Worm (Caenorhabditis elegans) whole organism, mixed stage, embryonic: ENCODE data around the gene vps-24.

ENCODE experiments used
- M03D4.4 ChIP-seq: sonication (generic microtip); optimal IDR thresholded peaks from 2 replicates; lab custom pipeline; 2017; ENCODE audit warnings: mild to moderate bottlenecking, missing genetic modification characterization, missing compliant biosample characterization
- bed-3 ChIP-seq: fragments of 200-800 bp; sonication (Bioruptor generic); optimal IDR thresholded peaks from 3 replicates; lab custom pipeline; 2018; ENCODE audit warnings: mild to moderate bottlenecking, missing genetic modification characterization, moderate library complexity, missing compliant biosample characterization
- blmp-1 ChIP-seq: fragments of 150-350 bp; optimal IDR thresholded peaks from 2 replicates; lab custom pipeline; 2014; ENCODE audit warnings: missing biosample characterization, missing genetic modification characterization
- ceh-39 ChIP-seq: fragments of 150-350 bp; optimal IDR thresholded peaks from 2 replicates; lab custom pipeline; 2014; ENCODE audit warnings: missing biosample characterization, missing genetic modification characterization
- ceh-43 ChIP-seq: fragments of 200-800 bp; sonication (Bioruptor generic); optimal IDR thresholded peaks from 2 replicates; lab custom pipeline; 2018; ENCODE audit warnings: mild to moderate bottlenecking, missing genetic modification characterization, moderate library complexity, missing compliant biosample characterization
- ces-1 ChIP-seq: fragments of 150-350 bp; optimal IDR thresholded peaks from 2 replicates; lab custom pipeline; 2014; ENCODE audit warnings: missing biosample characterization, missing genetic modification reagents, missing genetic modification characterization
- cnd-1 ChIP-seq: fragments of 200-800 bp; sonication (Bioruptor generic); optimal IDR thresholded peaks from 2 replicates; lab custom pipeline; 2018; ENCODE audit warnings: mild to moderate bottlenecking, missing genetic modification characterization, missing compliant biosample characterization
- drap-1 ChIP-seq: fragments of 200-800 bp; sonication (Bioruptor generic); optimal IDR thresholded peaks from 3 replicates; lab custom pipeline; 2018; ENCODE audit warnings: mild to moderate bottlenecking, missing genetic modification characterization, missing compliant biosample characterization
- elt-1 ChIP-seq: sonication (generic microtip); optimal IDR thresholded peaks from 2 replicates; lab custom pipeline; 2017; ENCODE audit warnings: missing genetic modification characterization, mild to moderate bottlenecking, missing compliant biosample characterization, antibody characterized with exemption, moderate library complexity, borderline replicate concordance; ENCODE audit not compliant: insufficient read depth
- elt-3 ChIP-seq: fragments of 150-350 bp; optimal IDR thresholded peaks from 2 replicates; lab custom pipeline; 2014; ENCODE audit warnings: missing biosample characterization, missing genetic modification characterization
- flh-1 ChIP-seq: fragments of 200-800 bp; sonication (Bioruptor generic); optimal IDR thresholded peaks from 2 replicates; lab custom pipeline; 2018; ENCODE audit warnings: mild to moderate bottlenecking, missing genetic modification characterization, moderate library complexity, missing compliant biosample characterization
- ham-2 ChIP-seq: fragments of 200-800 bp; sonication (Bioruptor generic); optimal IDR thresholded peaks from 2 replicates; lab custom pipeline; 2018; ENCODE audit warnings: mild to moderate bottlenecking, missing genetic modification characterization, missing compliant biosample characterization
- hlh-1 ChIP-seq: fragments of 150-350 bp; optimal IDR thresholded peaks from 2 replicates; lab custom pipeline; 2014; ENCODE audit warnings: missing biosample characterization, missing genetic modification reagents, missing genetic modification characterization
- lin-13 ChIP-seq: fragments of 150-350 bp; optimal IDR thresholded peaks from 2 replicates; lab custom pipeline; 2014; ENCODE audit warnings: missing biosample characterization, missing genetic modification characterization
- lin-32 ChIP-seq: fragments of 200-800 bp; sonication (Bioruptor generic); optimal IDR thresholded peaks from 2 replicates; lab custom pipeline; 2018; ENCODE audit warnings: mild to moderate bottlenecking, missing genetic modification characterization, missing compliant biosample characterization
- lsy-2 ChIP-seq: fragments of 150-350 bp; optimal IDR thresholded peaks from 2 replicates; lab custom pipeline; 2014; ENCODE audit warnings: missing biosample characterization, missing genetic modification characterization
- mab-5 ChIP-seq: fragments of 150-350 bp; optimal IDR thresholded peaks from 2 replicates; lab custom pipeline; 2014; ENCODE audit warnings: missing biosample characterization, missing genetic modification characterization
- mep-1 ChIP-seq: fragments of 150-350 bp; optimal IDR thresholded peaks from 2 replicates; lab custom pipeline; 2017; ENCODE audit warnings: missing biosample characterization, missing genetic modification reagents, missing genetic modification characterization, inconsistent platforms
- nhr-12 ChIP-seq: fragments of 150-350 bp; optimal IDR thresholded peaks from 2 replicates; lab custom pipeline; 2014; ENCODE audit warnings: missing biosample characterization, missing genetic modification characterization
- nhr-2 ChIP-seq: fragments of 150-350 bp; optimal IDR thresholded peaks from 2 replicates; lab custom pipeline; 2014; ENCODE audit warnings: missing biosample characterization, missing genetic modification characterization
- nhr-237 ChIP-seq: fragments of 150-350 bp; optimal IDR thresholded peaks from 2 replicates; lab custom pipeline; 2014; ENCODE audit warnings: missing biosample characterization, missing genetic modification characterization
- nhr-28 ChIP-seq: fragments of 150-350 bp; optimal IDR thresholded peaks from 2 replicates; lab custom pipeline; 2014; ENCODE audit warnings: missing biosample characterization, missing genetic modification characterization
- nhr-76 ChIP-seq: sonication (generic microtip); optimal IDR thresholded peaks from 2 replicates; lab custom pipeline; 2017; ENCODE audit warnings: missing biosample characterization, missing genetic modification characterization
- pha-4 ChIP-seq: fragments of 150-350 bp; optimal IDR thresholded peaks from 2 replicates; lab custom pipeline; 2018; ENCODE audit warnings: missing biosample characterization, missing genetic modification reagents, missing genetic modification characterization
- sem-2 ChIP-seq: fragments of 200-800 bp; sonication (Bioruptor generic); optimal IDR thresholded peaks from 2 replicates; lab custom pipeline; 2018; ENCODE audit warnings: mild to moderate bottlenecking, missing genetic modification characterization, missing compliant biosample characterization
- snpc-4 ChIP-seq: fragments of 150-350 bp; optimal IDR thresholded peaks from 2 replicates; lab custom pipeline; 2014; ENCODE audit warnings: missing biosample characterization, missing genetic modification characterization
- sptf-1 ChIP-seq: sonication (generic microtip); optimal IDR thresholded peaks from 2 replicates; lab custom pipeline; 2017; ENCODE audit warnings: mild to moderate bottlenecking, missing genetic modification characterization, moderate library complexity, missing compliant biosample characterization
- tbx-8 ChIP-seq: fragments of 200-800 bp; sonication (Bioruptor generic); optimal IDR thresholded peaks from 2 replicates; lab custom pipeline; 2018; ENCODE audit warnings: mild to moderate bottlenecking, missing genetic modification characterization, moderate library complexity, missing compliant biosample characterization
- unc-120 ChIP-seq: sonication (generic microtip); optimal IDR thresholded peaks from 2 replicates; lab custom pipeline; 2017; ENCODE audit warnings: missing genetic modification characterization, missing compliant biosample characterization; ENCODE audit not compliant: poor library complexity, severe bottlenecking
- unc-39 ChIP-seq: fragments of 150-350 bp; optimal IDR thresholded peaks from 2 replicates; lab custom pipeline; 2014; ENCODE audit warnings: missing biosample characterization, missing genetic modification characterization
- zip-8 ChIP-seq: fragments of 150-350 bp; optimal IDR thresholded peaks from 2 replicates; lab custom pipeline; 2014; ENCODE audit warnings: missing biosample characterization, missing genetic modification characterization
- ztf-11 ChIP-seq: fragments of 150-350 bp; optimal IDR thresholded peaks from 2 replicates; lab custom pipeline; 2014; ENCODE audit warnings: missing biosample characterization, missing genetic modification characterization

The vps-24 gene

DNA sequence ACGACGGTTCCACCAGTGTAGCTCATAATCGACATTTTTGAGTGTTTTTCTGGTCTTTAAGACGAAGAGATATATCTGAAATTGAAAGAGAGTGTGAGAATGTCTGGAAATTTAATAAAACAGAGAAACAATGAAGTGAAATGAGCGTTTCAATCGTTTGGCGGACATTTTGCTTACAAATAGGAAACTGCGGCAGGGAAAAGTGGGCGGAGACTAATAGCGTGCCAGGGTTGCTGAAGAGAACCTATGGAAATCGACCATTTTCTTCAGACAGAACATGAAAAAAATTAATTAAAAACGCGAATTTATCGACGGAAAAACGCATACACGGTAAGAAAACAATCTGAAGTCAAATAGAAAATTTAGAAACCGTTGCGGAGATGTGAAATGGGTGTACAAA, 38.4 kb upstream of the vps-24 start, which contains the start of gene pbs-3 (continued):
- TF ChIP-seq mab-5, result no peak
- TF ChIP-seq pha-4 (tag; lab: Kevin White, UChicago), result peak; percentile 19
- peak; percentile 24 for TF ChIP-seq lin-13
- TF ChIP-seq ham-2 (GFP tag; lab: Kevin White, UChicago), result no peak

- TF ChIP-seq hlh-1 (tag; lab: Kevin White, UChicago) (peak; percentile 6), sptf-1 (tag; lab: Kevin White, UChicago) (no peak)
Measured at ce11 chrII:4959719-4960118, 34.1 kb upstream of the vps-24 start, which contains the start of gene ulp-2. TSS of gene ulp-2 (minus strand) at chrII:4959876.

DNA sequence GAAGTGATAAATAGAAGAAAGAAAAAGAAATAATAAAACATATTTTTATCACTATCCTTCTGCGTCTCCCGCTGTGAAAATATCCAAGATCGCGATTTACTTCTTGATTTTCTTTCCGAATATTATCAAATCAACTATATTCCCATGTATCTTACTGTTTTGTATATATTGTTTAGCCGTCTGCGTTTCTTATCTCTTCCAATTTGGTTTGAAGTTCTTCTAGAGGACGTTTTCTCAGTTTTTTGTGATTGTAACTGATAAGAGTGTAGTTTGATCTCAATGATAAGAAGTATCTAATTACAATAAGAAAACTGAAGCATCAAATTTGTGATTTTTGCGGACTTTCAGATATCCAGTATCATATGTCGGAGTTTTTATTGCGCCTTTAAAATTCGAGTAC, 33.1 kb upstream of the vps-24 start:
- no peak for TF ChIP-seq pha-4 (tag; lab: Kevin White, UChicago)
- no peak for TF ChIP-seq lsy-2 (tag; lab: Kevin White, UChicago)
- TF ChIP-seq cnd-1 (tag; lab: Kevin White, UChicago), result no peak
- no peak for TF ChIP-seq elt-3 (tag; lab: Kevin White, UChicago)
- no peak for TF ChIP-seq elt-1 (tag; lab: Kevin White, UChicago)
- no peak for TF ChIP-seq lin-13
- no peak for TF ChIP-seq nhr-237 (tag; lab: Kevin White, UChicago)
- TF ChIP-seq ceh-39 (tag; lab: Kevin White, UChicago), result no peak
- TF ChIP-seq sem-2, result no peak
- TF ChIP-seq nhr-76, result no peak
- TF ChIP-seq bed-3 (GFP tag; lab: Kevin White, UChicago), result no peak
- no peak for TF ChIP-seq drap-1
- no peak for TF ChIP-seq hlh-1 (tag; lab: Kevin White, UChicago)
- no peak for TF ChIP-seq nhr-2
- TF ChIP-seq unc-120, result no peak
- TF ChIP-seq zip-8 (tag; lab: Kevin White, UChicago), result no peak
- no peak for TF ChIP-seq snpc-4 (tag; lab: Kevin White, UChicago)
- TF ChIP-seq ztf-11 (tag; lab: Kevin White, UChicago), result no peak

- TF ChIP-seq flh-1 (GFP tag; lab: Kevin White, UChicago) (no peak), hlh-1 (tag; lab: Kevin White, UChicago) (no peak), nhr-237 (tag; lab: Kevin White, UChicago) (no peak), ztf-11 (tag; lab: Kevin White, UChicago) (no peak), lin-32 (no peak), tbx-8 (GFP tag; lab: Kevin White, UChicago) (no peak), ceh-39 (tag; lab: Kevin White, UChicago) (no peak), blmp-1 (tag; lab: Kevin White, UChicago) (no peak), lin-13 (no peak), drap-1 (no peak), M03D4.4 (tag; lab: Kevin White, UChicago) (no peak), lsy-2 (tag; lab: Kevin White, UChicago) (no peak), nhr-12 (tag; lab: Kevin White, UChicago) (no peak), unc-39 (tag; lab: Kevin White, UChicago) (no peak), ces-1 (no peak), zip-8 (tag; lab: Kevin White, UChicago) (no peak)
Measured at ce11 chrII:4966576-4966975, 27.2 kb upstream of the vps-24 start.

ce11 chrII:4967636-4968035, 26.2 kb upstream of the vps-24 start:
- TF ChIP-seq mab-5 (no peak), ceh-39 (tag; lab: Kevin White, UChicago) (no peak), zip-8 (tag; lab: Kevin White, UChicago) (no peak), tbx-8 (GFP tag; lab: Kevin White, UChicago) (no peak)

DNA sequence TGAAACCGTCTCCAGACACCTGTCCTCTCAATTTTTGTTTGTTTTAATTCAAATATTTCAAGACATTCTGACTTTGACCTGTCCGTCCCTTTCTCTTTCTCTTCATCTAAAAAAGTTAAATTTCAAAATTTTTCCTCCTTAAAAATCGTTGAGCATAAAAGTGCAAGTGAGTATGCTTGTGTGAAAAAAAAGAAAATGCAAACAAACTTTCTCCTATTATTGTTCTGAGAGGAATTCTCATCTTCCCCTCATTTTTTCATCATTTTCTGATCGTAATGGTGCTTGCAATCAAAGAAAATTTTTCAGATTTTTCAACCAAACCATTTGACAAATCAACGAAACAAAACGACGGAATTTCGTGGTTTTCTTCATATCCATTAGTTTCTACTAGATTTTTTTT, 24.9 kb upstream of the vps-24 start, which contains the start of gene shc-2:
TSS of gene shc-2 (plus strand) at position 301 of the 400 bp plus-strand sequence.
- TF ChIP-seq elt-3 (tag; lab: Kevin White, UChicago) (no peak), lin-32 (no peak), ztf-11 (tag; lab: Kevin White, UChicago) (no peak), nhr-12 (tag; lab: Kevin White, UChicago) (no peak), pha-4 (tag; lab: Kevin White, UChicago) (no peak), bed-3 (GFP tag; lab: Kevin White, UChicago) (no peak), unc-120 (no peak), zip-8 (tag; lab: Kevin White, UChicago) (no peak), ceh-43 (GFP tag; lab: Kevin White, UChicago) (no peak), lin-13 (no peak), sem-2 (no peak), sptf-1 (tag; lab: Kevin White, UChicago) (no peak), nhr-28 (tag; lab: Kevin White, UChicago) (no peak), mab-5 (no peak), ces-1 (no peak), nhr-2 (no peak), flh-1 (GFP tag; lab: Kevin White, UChicago) (no peak), hlh-1 (tag; lab: Kevin White, UChicago) (no peak), mep-1 (tag; lab: Kevin White, UChicago) (no peak)
